Worm (Caenorhabditis elegans) whole organism, L4 larva: Measurements from ENCODE around the gene ppt-1.

ENCODE experiments used
- D1046.2 ChIP-seq: fragments of 200-800 bp; sonication (Bioruptor generic); IDR thresholded peaks from 2 replicates; pipeline ENCODE4 v1.3.6; 2022; ENCODE audit warnings: missing genetic modification characterization, missing compliant biosample characterization
- F10B5.3 ChIP-seq: sonication (generic microtip); optimal IDR thresholded peaks from 2 replicates; lab custom pipeline; 2016; ENCODE audit warnings: mild to moderate bottlenecking, missing genetic modification characterization, missing compliant biosample characterization
- F37D6.2 ChIP-seq: sonication (generic microtip); optimal IDR thresholded peaks from 2 replicates; lab custom pipeline; 2016; ENCODE audit warnings: mild to moderate bottlenecking, missing genetic modification characterization, missing compliant biosample characterization
- aha-1 ChIP-seq: fragments of 150-350 bp; peaks from one replicate; lab custom pipeline; 2014; ENCODE audit warnings: missing biosample characterization, missing genetic modification characterization
- ama-1 ChIP-seq: fragments of 150-350 bp; optimal IDR thresholded peaks from 2 replicates; lab custom pipeline; 2014; ENCODE audit warnings: inconsistent platforms, mixed read lengths
- attf-4 ChIP-seq: sonication (generic microtip); optimal IDR thresholded peaks from 3 replicates; lab custom pipeline; 2017; ENCODE audit warnings: missing biosample characterization, missing genetic modification characterization
- ceh-62 ChIP-seq: sonication (generic microtip); optimal IDR thresholded peaks from 2 replicates; lab custom pipeline; 2017; ENCODE audit warnings: missing biosample characterization, missing genetic modification characterization
- daf-16 ChIP-seq, 3 experiments: sonication (generic microtip); optimal IDR thresholded peaks; 2 replicates each; lab custom pipeline; 2016 to 2017; ENCODE audit warnings: missing genetic modification characterization in 3 of 3, missing genetic modification reagents in 3 of 3, mild to moderate bottlenecking in 2 of 3, missing compliant biosample characterization in 2 of 3, missing biosample characterization in 1 of 3, moderate library complexity in 1 of 3
- daf-19 ChIP-seq: fragments of 200-800 bp; sonication (Bioruptor generic); conservative IDR thresholded peaks from 2 replicates; pipeline ENCODE4 v1.3.6; 2022; ENCODE audit warnings: missing genetic modification characterization, missing compliant biosample characterization
- dmd-9 ChIP-seq: fragments of 200-800 bp; sonication (Bioruptor generic); IDR thresholded peaks from 2 replicates; pipeline ENCODE4 v1.3.6; 2022; ENCODE audit warnings: missing genetic modification reagents, missing genetic modification characterization, missing compliant biosample characterization
- duxl-1 ChIP-seq: sonication (generic microtip); optimal IDR thresholded peaks from 2 replicates; lab custom pipeline; 2016; ENCODE audit warnings: mild to moderate bottlenecking, missing genetic modification characterization, moderate library complexity, missing compliant biosample characterization; ENCODE audit not compliant: poor library complexity
- egl-27 ChIP-seq: sonication (generic microtip); optimal IDR thresholded peaks from 3 replicates; lab custom pipeline; 2017; ENCODE audit warnings: missing biosample characterization, missing genetic modification reagents, missing genetic modification characterization
- egl-43 ChIP-seq: fragments of 200-800 bp; sonication (Bioruptor generic); IDR thresholded peaks from 2 replicates; pipeline ENCODE4 v1.3.6; 2022; ENCODE audit warnings: missing genetic modification reagents, missing genetic modification characterization, missing compliant biosample characterization
- fos-1 ChIP-seq: fragments of 150-350 bp; optimal IDR thresholded peaks from 2 replicates; lab custom pipeline; 2014; ENCODE audit warnings: missing biosample characterization, missing genetic modification characterization
- hif-1 ChIP-seq, 2 experiments: sonication (generic microtip); optimal IDR thresholded peaks; 2 replicates each; lab custom pipeline; 2016 to 2017; ENCODE audit warnings: missing compliant biosample characterization in 2 of 2, missing genetic modification characterization in 2 of 2, missing genetic modification reagents in 2 of 2, missing genotype in 2 of 2, mild to moderate bottlenecking in 1 of 2
- lin-38 ChIP-seq: fragments of 200-800 bp; sonication (Bioruptor generic); IDR thresholded peaks from 2 replicates; pipeline ENCODE4 v1.3.6; 2022; ENCODE audit warnings: missing genetic modification reagents, missing genetic modification characterization, missing compliant biosample characterization
- lir-3 ChIP-seq: sonication (generic microtip); optimal IDR thresholded peaks from 2 replicates; lab custom pipeline; 2016; ENCODE audit warnings: mild to moderate bottlenecking, missing genetic modification characterization, missing compliant biosample characterization
- lsy-2 ChIP-seq, 2 experiments: fragments of 150-350 bp in 1 of 2; sonication (generic microtip) in 1 of 2; optimal IDR thresholded peaks; 2 replicates each; lab custom pipeline; 2014 to 2017; ENCODE audit warnings: missing biosample characterization in 2 of 2, missing genetic modification characterization in 2 of 2
- madf-5 ChIP-seq, 2 experiments: fragments of 200-800 bp; sonication (Bioruptor generic); IDR thresholded peaks; 2 replicates each; pipeline ENCODE4 v1.3.6; 2022; ENCODE audit warnings: missing compliant biosample characterization in 2 of 2, missing genetic modification characterization in 2 of 2
- mdl-1 ChIP-seq, 2 experiments: fragments of 150-350 bp in 1 of 2; sonication (generic microtip) in 1 of 2; optimal IDR thresholded peaks; 2 replicates each; lab custom pipeline; 2014 to 2017; ENCODE audit warnings: missing biosample characterization in 2 of 2, missing genetic modification characterization in 2 of 2
- mdt-29 ChIP-seq: fragments of 200-800 bp; sonication (Bioruptor generic); IDR thresholded peaks from 2 replicates; pipeline ENCODE4 v1.3.6; 2022; ENCODE audit warnings: missing genetic modification reagents, missing genetic modification characterization, missing compliant biosample characterization
- mxl-2 ChIP-seq: fragments of 200-800 bp; sonication (Bioruptor generic); conservative IDR thresholded peaks from 2 replicates; pipeline ENCODE4 v1.3.6; 2022; ENCODE audit warnings: missing genetic modification reagents, missing genetic modification characterization, missing compliant biosample characterization
- mxl-3 ChIP-seq: fragments of 200-800 bp; sonication (Bioruptor generic); optimal IDR thresholded peaks from 2 replicates; lab custom pipeline; 2018; ENCODE audit warnings: mild to moderate bottlenecking, missing genetic modification characterization, missing compliant biosample characterization
- nhr-10 ChIP-seq: fragments of 150-350 bp; optimal IDR thresholded peaks from 2 replicates; lab custom pipeline; 2014; ENCODE audit warnings: missing biosample characterization, missing genetic modification characterization
- nhr-11 ChIP-seq: fragments of 150-350 bp; optimal IDR thresholded peaks from 2 replicates; lab custom pipeline; 2014; ENCODE audit warnings: missing biosample characterization, missing genetic modification characterization
- nhr-111 ChIP-seq: fragments of 200-800 bp; sonication (Bioruptor generic); optimal IDR thresholded peaks from 2 replicates; lab custom pipeline; 2018; ENCODE audit warnings: mild to moderate bottlenecking, missing genetic modification characterization, missing compliant biosample characterization
- nhr-237 ChIP-seq: sonication (generic microtip); optimal IDR thresholded peaks from 2 replicates; lab custom pipeline; 2017; ENCODE audit warnings: missing biosample characterization, missing genetic modification characterization
- nhr-42 ChIP-seq: fragments of 200-800 bp; sonication (Bioruptor generic); IDR thresholded peaks from 2 replicates; pipeline ENCODE4 v1.3.6; 2022; ENCODE audit warnings: missing genetic modification characterization, missing compliant biosample characterization
- nhr-48 ChIP-seq: sonication (generic microtip); optimal IDR thresholded peaks from 2 replicates; lab custom pipeline; 2016; ENCODE audit warnings: mild to moderate bottlenecking, missing genetic modification characterization, missing compliant biosample characterization
- nhr-76 ChIP-seq: fragments of 150-350 bp; optimal IDR thresholded peaks from 2 replicates; lab custom pipeline; 2014; ENCODE audit warnings: missing biosample characterization, missing genetic modification characterization
- pha-4 ChIP-seq, 2 experiments: fragments of 150-350 bp in 1 of 2; fragments of 200-800 bp in 1 of 2; sonication (Bioruptor generic) in 1 of 2; IDR thresholded peaks in 1 of 2; optimal IDR thresholded peaks in 1 of 2; 2 replicates each; pipeline versions ENCODE4 v1.3.6 to Lab custom; 2014 to 2022; ENCODE audit warnings: missing genetic modification characterization in 2 of 2, missing genetic modification reagents in 2 of 2, missing biosample characterization in 1 of 2, missing compliant biosample characterization in 1 of 2
- php-3 ChIP-seq: fragments of 200-800 bp; sonication (Bioruptor generic); IDR thresholded peaks from 2 replicates; pipeline ENCODE4 v1.3.6; 2022; ENCODE audit warnings: missing genetic modification reagents, missing genetic modification characterization, missing compliant biosample characterization
- rbr-2 ChIP-seq: sonication (generic microtip); optimal IDR thresholded peaks from 2 replicates; lab custom pipeline; 2016; ENCODE audit warnings: missing genotype, missing genetic modification characterization, missing compliant biosample characterization
- tag-97 ChIP-seq: fragments of 200-800 bp; sonication (Bioruptor generic); IDR thresholded peaks from 2 replicates; pipeline ENCODE4 v1.3.6; 2022; ENCODE audit warnings: missing genetic modification characterization, missing compliant biosample characterization
- vab-7 ChIP-seq: fragments of 200-800 bp; sonication (Bioruptor generic); IDR thresholded peaks from 2 replicates; pipeline ENCODE4 v1.3.6; 2022; ENCODE audit warnings: missing genetic modification reagents, missing genetic modification characterization, missing compliant biosample characterization
- zip-2 ChIP-seq: fragments of 150-350 bp; optimal IDR thresholded peaks from 2 replicates; lab custom pipeline; 2014; ENCODE audit warnings: missing biosample characterization, missing genetic modification characterization
- ztf-11 ChIP-seq: fragments of 150-350 bp; optimal IDR thresholded peaks from 2 replicates; lab custom pipeline; 2014; ENCODE audit warnings: missing biosample characterization, missing genetic modification characterization
- ztf-7 ChIP-seq: fragments of 150-350 bp; optimal IDR thresholded peaks from 2 replicates; lab custom pipeline; 2014; ENCODE audit warnings: missing biosample characterization, missing genetic modification characterization

The ppt-1 gene

ce11 chrV:6645810-6646209 is 19.7 kb upstream of the ppt-1 start:
- TF ChIP-seq nhr-10 (tag; lab: Kevin White, UChicago) (no peak), attf-4 (tag; lab: Kevin White, UChicago) (no peak), lir-3 (tag; lab: Kevin White, UChicago) (no peak), egl-43 (GFP tag; lab: Robert Waterston, UW) (no peak), ztf-7 (tag; lab: Kevin White, UChicago) (no peak), F10B5.3 (no peak), fos-1 (no peak), F37D6.2 (no peak), nhr-111 (GFP tag; lab: Kevin White, UChicago) (no peak)

- no peak for TF ChIP-seq pha-4 (GFP tag; IDR thresholded peaks at IDR 0.05; lab: Robert Waterston, UW)
- no peak for TF ChIP-seq pha-4 (tag; optimal IDR thresholded peaks at IDR 0.05; lab: Kevin White, UChicago)
- no peak for TF ChIP-seq php-3 (GFP tag; lab: Robert Waterston, UW)
- no peak for TF ChIP-seq hif-1 (tag; optimal IDR thresholded peaks at IDR 0.05; lab: Kevin White, UChicago)
Observed at ce11 chrV:6632925-6633324, 6.8 kb upstream of the ppt-1 start, which contains the start of gene scd-2. TSS of gene scd-2 (plus strand) at chrV:6633225.

ce11 chrV:6631866-6632265 is 5.7 kb upstream of the ppt-1 start:
- TF ChIP-seq nhr-237 (tag; lab: Kevin White, UChicago) (no peak), daf-16 (GFP tag; optimal IDR thresholded peaks at IDR 0.05; lab: Kevin White, UChicago) (no peak), daf-16 (tag; optimal IDR thresholded peaks at IDR 0.05; lab: Kevin White, UChicago) (no peak), mdl-1 (tag; optimal IDR thresholded peaks at IDR 0.05; lab: Kevin White, UChicago) (no peak), aha-1 (tag; lab: Kevin White, UChicago) (peak; percentile 83), lin-38 (GFP tag; lab: Robert Waterston, UW) (no peak)
- TF ChIP-seq, all 104 proteins: peak for 1

DNA sequence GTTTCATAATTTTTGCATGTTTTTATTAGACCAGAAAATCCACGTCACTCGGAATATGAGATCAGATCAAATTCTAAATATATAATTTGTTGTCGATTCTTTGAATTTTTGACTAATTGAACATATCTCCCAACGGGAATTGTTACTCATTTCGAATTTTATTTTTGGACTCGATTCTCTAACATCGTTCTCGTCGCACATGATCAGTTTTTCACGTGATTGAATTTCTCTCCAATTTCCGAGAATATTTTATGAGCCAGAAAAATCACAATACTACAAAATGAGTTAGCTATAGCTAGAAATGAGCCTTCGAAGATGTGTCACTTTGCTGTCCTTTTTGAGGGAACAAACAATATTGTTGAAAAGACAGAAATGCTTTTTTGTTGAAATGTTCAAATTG is 4.6 kb upstream of the ppt-1 start:
- TF ChIP-seq nhr-48 (tag; lab: Kevin White, UChicago) = peak; percentile 28
- TF ChIP-seq nhr-11 (tag; lab: Kevin White, UChicago) = peak; percentile 63
- TF ChIP-seq zip-2 (tag; lab: Kevin White, UChicago) = no peak
- TF ChIP-seq nhr-237 (tag; lab: Kevin White, UChicago) = no peak

ce11 chrV:6621894-6622293 is 4.2 kb downstream of the ppt-1 start, which contains the start of gene nhr-37:
TSS of gene nhr-37 (plus strand) at chrV:6622194.
- TF ChIP-seq ceh-62 (tag; lab: Kevin White, UChicago) (no peak), vab-7 (GFP tag; lab: Robert Waterston, UW) (no peak), egl-27 (no peak), ztf-11 (tag; lab: Kevin White, UChicago) (no peak), nhr-42 (no peak), lsy-2 (tag; optimal IDR thresholded peaks at IDR 0.05; lab: Kevin White, UChicago) (no peak), daf-19 (GFP tag; lab: Robert Waterston, UW) (no peak), rbr-2 (tag; lab: Kevin White, UChicago) (no peak), mxl-3 (GFP tag; lab: Kevin White, UChicago) (no peak), dmd-9 (GFP tag; lab: Robert Waterston, UW) (no peak), mxl-2 (GFP tag; lab: Robert Waterston, UW) (no peak), tag-97 (no peak), aha-1 (tag; lab: Kevin White, UChicago) (no peak), madf-5 (GFP tag; IDR thresholded peaks at IDR 0.05; lab: Robert Waterston, UW) (no peak), ama-1 (lab: Kevin White, UChicago) (no peak), D1046.2 (GFP tag; lab: Robert Waterston, UW) (no peak), nhr-76 (tag; lab: Kevin White, UChicago) (no peak), duxl-1 (tag; lab: Kevin White, UChicago) (no peak), mdt-29 (GFP tag; lab: Robert Waterston, UW) (no peak)
